Worm (Caenorhabditis elegans) whole organism, L2 larva: ENCODE results near the gene C31B8.12.

Experiments used
- F13H6.1 ChIP-seq: sonication (generic microtip); optimal IDR thresholded peaks from 2 replicates; lab custom pipeline; 2016; ENCODE audit warnings: missing genetic modification characterization, missing compliant biosample characterization
- R02D3.7 ChIP-seq: fragments of 150-350 bp; optimal IDR thresholded peaks from 2 replicates; lab custom pipeline; 2014; ENCODE audit warnings: missing biosample characterization, missing genetic modification characterization
- Y55F3AM.14 ChIP-seq: fragments of 200-800 bp; sonication (Bioruptor generic); optimal IDR thresholded peaks from 2 replicates; lab custom pipeline; 2018; ENCODE audit warnings: mild to moderate bottlenecking, missing genetic modification characterization, missing compliant biosample characterization
- ZK546.5 ChIP-seq: sonication (generic microtip); optimal IDR thresholded peaks from 2 replicates; lab custom pipeline; 2017; ENCODE audit warnings: missing biosample characterization, missing genetic modification characterization
- alr-1 ChIP-seq: fragments of 150-350 bp; optimal IDR thresholded peaks from 2 replicates; lab custom pipeline; 2014; ENCODE audit warnings: missing biosample characterization, missing genetic modification characterization
- ceh-16 ChIP-seq: fragments of 150-350 bp; optimal IDR thresholded peaks from 2 replicates; lab custom pipeline; 2014; ENCODE audit warnings: missing biosample characterization, missing genetic modification characterization
- ceh-82 ChIP-seq: fragments of 150-350 bp; optimal IDR thresholded peaks from 2 replicates; lab custom pipeline; 2014; ENCODE audit warnings: missing biosample characterization, missing genetic modification characterization
- elt-3 ChIP-seq: sonication (generic microtip); optimal IDR thresholded peaks from 2 replicates; lab custom pipeline; 2017; ENCODE audit warnings: missing biosample characterization, missing genetic modification characterization
- fos-1 ChIP-seq: fragments of 150-350 bp; optimal IDR thresholded peaks from 2 replicates; lab custom pipeline; 2014; ENCODE audit warnings: missing biosample characterization, missing genetic modification characterization
- gmeb-1 ChIP-seq: fragments of 150-350 bp; optimal IDR thresholded peaks from 2 replicates; lab custom pipeline; 2014; ENCODE audit warnings: missing biosample characterization, missing genetic modification characterization
- lin-11 ChIP-seq: fragments of 150-350 bp; sonication (generic microtip); optimal IDR thresholded peaks from 2 replicates; lab custom pipeline; 2014; ENCODE audit warnings: missing biosample characterization, missing genetic modification characterization, inconsistent platforms, mixed read lengths
- lin-39 ChIP-seq: fragments of 150-350 bp; optimal IDR thresholded peaks from 2 replicates; lab custom pipeline; 2014; ENCODE audit warnings: missing biosample characterization, missing genetic modification reagents, missing genetic modification characterization
- lsy-2 ChIP-seq, 2 experiments: fragments of 150-350 bp in 1 of 2; sonication (generic microtip) in 1 of 2; optimal IDR thresholded peaks; 2 replicates each; lab custom pipeline; 2014 to 2017; ENCODE audit warnings: missing biosample characterization in 2 of 2, missing genetic modification characterization in 2 of 2
- mab-5 ChIP-seq: fragments of 150-350 bp; optimal IDR thresholded peaks from 2 replicates; lab custom pipeline; 2014; ENCODE audit warnings: missing biosample characterization, missing genetic modification characterization
- mbf-1 ChIP-seq: sonication (generic microtip); optimal IDR thresholded peaks from 2 replicates; lab custom pipeline; 2017; ENCODE audit warnings: missing biosample characterization, missing genetic modification characterization
- mdl-1 ChIP-seq, 2 experiments: fragments of 150-350 bp in 1 of 2; sonication (generic microtip) in 1 of 2; optimal IDR thresholded peaks; 2 replicates each; lab custom pipeline; 2017; ENCODE audit warnings: missing biosample characterization in 2 of 2, missing genetic modification characterization in 2 of 2
- nhr-12 ChIP-seq: fragments of 150-350 bp; optimal IDR thresholded peaks from 2 replicates; lab custom pipeline; 2014; ENCODE audit warnings: missing biosample characterization, missing genetic modification characterization
- nhr-21 ChIP-seq: fragments of 150-350 bp; optimal IDR thresholded peaks from 2 replicates; lab custom pipeline; 2014; ENCODE audit warnings: missing biosample characterization, missing genetic modification characterization
- nhr-237 ChIP-seq: fragments of 150-350 bp; optimal IDR thresholded peaks from 2 replicates; lab custom pipeline; 2014; ENCODE audit warnings: missing biosample characterization, missing genetic modification characterization
- nhr-25 ChIP-seq: fragments of 150-350 bp; sonication (generic microtip); optimal IDR thresholded peaks from 3 replicates; lab custom pipeline; 2014; ENCODE audit warnings: missing biosample characterization, missing genetic modification characterization
- nhr-6 ChIP-seq: fragments of 150-350 bp; optimal IDR thresholded peaks from 2 replicates; lab custom pipeline; 2014; ENCODE audit warnings: missing biosample characterization, missing genetic modification characterization
- nhr-77 ChIP-seq: fragments of 150-350 bp; optimal IDR thresholded peaks from 2 replicates; lab custom pipeline; 2014; ENCODE audit warnings: missing biosample characterization, missing genetic modification characterization
- peb-1 ChIP-seq: fragments of 150-350 bp; optimal IDR thresholded peaks from 2 replicates; lab custom pipeline; 2014; ENCODE audit warnings: missing biosample characterization, missing genetic modification characterization
- sem-4 ChIP-seq: fragments of 150-350 bp; optimal IDR thresholded peaks from 2 replicates; lab custom pipeline; 2014; ENCODE audit warnings: missing biosample characterization, missing genetic modification reagents, missing genetic modification characterization
- skn-1 ChIP-seq: sonication (generic microtip); optimal IDR thresholded peaks from 2 replicates; lab custom pipeline; 2017; ENCODE audit warnings: missing biosample characterization, missing genetic modification characterization
- sma-3 ChIP-seq: sonication (generic microtip); optimal IDR thresholded peaks from 2 replicates; lab custom pipeline; 2016; ENCODE audit warnings: missing genetic modification reagents, missing genetic modification characterization, missing compliant biosample characterization
- sma-9 ChIP-seq, 2 experiments: fragments of 150-350 bp in 1 of 2; sonication (generic microtip) in 1 of 2; optimal IDR thresholded peaks; 2 replicates each; lab custom pipeline; 2014 to 2016; ENCODE audit warnings: missing genetic modification characterization in 2 of 2, mild to moderate bottlenecking in 1 of 2, missing biosample characterization in 1 of 2, missing compliant biosample characterization in 1 of 2, missing genetic modification reagents in 1 of 2, moderate library complexity in 1 of 2
- snpc-4 ChIP-seq: fragments of 150-350 bp; optimal IDR thresholded peaks from 2 replicates; lab custom pipeline; 2014; ENCODE audit warnings: missing biosample characterization, missing genetic modification characterization
- unc-39 ChIP-seq: fragments of 150-350 bp; optimal IDR thresholded peaks from 2 replicates; lab custom pipeline; 2014; ENCODE audit warnings: missing biosample characterization, missing genetic modification characterization
- unc-55 ChIP-seq: fragments of 150-350 bp; sonication (generic microtip); optimal IDR thresholded peaks from 3 replicates; lab custom pipeline; 2014; ENCODE audit warnings: missing biosample characterization, missing genetic modification reagents, missing genetic modification characterization
- unc-62 ChIP-seq: fragments of 150-350 bp; optimal IDR thresholded peaks from 2 replicates; lab custom pipeline; 2014; ENCODE audit warnings: missing biosample characterization, missing genetic modification reagents, missing genetic modification characterization
- zag-1 ChIP-seq: fragments of 150-350 bp; optimal IDR thresholded peaks from 2 replicates; lab custom pipeline; 2014; ENCODE audit warnings: missing biosample characterization, missing genetic modification characterization
- ztf-11 ChIP-seq: sonication (generic microtip); optimal IDR thresholded peaks from 2 replicates; lab custom pipeline; 2017; ENCODE audit warnings: missing biosample characterization, missing genetic modification characterization

C31B8.12 gene

ce11 chrV:2883097-2883496, 44.4 kb downstream of the C31B8.12 start:
- no peak for TF ChIP-seq Y55F3AM.14 (GFP tag; lab: Kevin White, UChicago)
- TF ChIP-seq zag-1, result no peak
- no peak for TF ChIP-seq ztf-11
- no peak for TF ChIP-seq lin-11
- no peak for TF ChIP-seq gmeb-1 (tag; lab: Kevin White, UChicago)
- no peak for TF ChIP-seq mab-5 (tag; lab: Kevin White, UChicago)
- no peak for TF ChIP-seq nhr-77 (tag; lab: Kevin White, UChicago)
- no peak for TF ChIP-seq R02D3.7 (tag; lab: Kevin White, UChicago)
- no peak for TF ChIP-seq mbf-1
- no peak for TF ChIP-seq nhr-12 (tag; lab: Kevin White, UChicago)
- TF ChIP-seq alr-1 (tag; lab: Kevin White, UChicago), result no peak
- TF ChIP-seq fos-1, result no peak
- no peak for TF ChIP-seq nhr-25 (tag; lab: Kevin White, UChicago)

ce11 chrV:2881565-2881964, 45.9 kb downstream of the C31B8.12 start:
- no peak for TF ChIP-seq unc-39 (tag; lab: Kevin White, UChicago)
- TF ChIP-seq, all 48 proteins: peak for 0

ce11 chrV:2881016-2881415, 46.4 kb downstream of the C31B8.12 start, which contains the start of gene ifc-1:
Gene ifc-1, plus strand, starts transcription at chrV:2881393.
- TF ChIP-seq unc-62, result no peak
- peak; percentile 34 for TF ChIP-seq fos-1

- no peak for TF ChIP-seq elt-3
- no peak for TF ChIP-seq ceh-16 (tag; lab: Kevin White, UChicago)
- TF ChIP-seq mab-5 (tag; lab: Kevin White, UChicago), result no peak
- TF ChIP-seq fos-1, result peak; percentile 82
- TF ChIP-seq gmeb-1 (tag; lab: Kevin White, UChicago), result peak; percentile 31
- no peak for TF ChIP-seq skn-1 (tag; lab: Kevin White, UChicago)
Observed at ce11 chrV:2880356-2880755, 47.1 kb downstream of the C31B8.12 start.

ce11 chrV:2879801-2880200, 47.7 kb downstream of the C31B8.12 start, which contains the start of gene str-39:
Gene str-39, minus strand, starts transcription at chrV:2879901.
- TF ChIP-seq nhr-6 (tag; lab: Kevin White, UChicago) (no peak), sem-4 (tag; lab: Kevin White, UChicago) (no peak), ZK546.5 (no peak), F13H6.1 (tag; lab: Kevin White, UChicago) (no peak), lin-39 (tag; lab: Kevin White, UChicago) (no peak), peb-1 (tag; lab: Kevin White, UChicago) (no peak), sma-9 (GFP tag; optimal IDR thresholded peaks at IDR 0.05; lab: Kevin White, UChicago) (no peak), sma-9 (tag; optimal IDR thresholded peaks at IDR 0.05; lab: Kevin White, UChicago) (no peak)

- TF ChIP-seq mab-5 (tag; lab: Kevin White, UChicago), result no peak
- TF ChIP-seq unc-55, result peak; percentile 32
Observed at ce11 chrV:2877509-2877908, 49.9 kb downstream of the C31B8.12 start, which contains the start of gene F37B4.10. Gene F37B4.10, minus strand, starts transcription at chrV:2877609.

- no peak for TF ChIP-seq nhr-25 (tag; lab: Kevin White, UChicago)
- TF ChIP-seq ZK546.5, result no peak
- TF ChIP-seq R02D3.7 (tag; lab: Kevin White, UChicago), result no peak
- TF ChIP-seq peb-1 (tag; lab: Kevin White, UChicago), result no peak
- TF ChIP-seq sma-3, result no peak
- no peak for TF ChIP-seq fos-1
- no peak for TF ChIP-seq mab-5 (tag; lab: Kevin White, UChicago)
- no peak for TF ChIP-seq snpc-4
- no peak for TF ChIP-seq unc-62
- no peak for TF ChIP-seq nhr-6 (tag; lab: Kevin White, UChicago)
- TF ChIP-seq F13H6.1 (tag; lab: Kevin White, UChicago), result no peak
- no peak for TF ChIP-seq mbf-1
- TF ChIP-seq ceh-82, result no peak
- no peak for TF ChIP-seq sma-9 (GFP tag; optimal IDR thresholded peaks at IDR 0.05; lab: Kevin White, UChicago)
- TF ChIP-seq sma-9 (tag; optimal IDR thresholded peaks at IDR 0.05; lab: Kevin White, UChicago), result no peak
- TF ChIP-seq nhr-21 (tag; lab: Kevin White, UChicago), result no peak
- TF ChIP-seq lsy-2 (tag; optimal IDR thresholded peaks at IDR 0.05; lab: Kevin White, UChicago), result no peak
- TF ChIP-seq nhr-237 (tag; lab: Kevin White, UChicago), result no peak
- no peak for TF ChIP-seq unc-55
- no peak for TF ChIP-seq mdl-1 (tag; optimal IDR thresholded peaks at IDR 0.05; lab: Kevin White, UChicago)
Observed at ce11 chrV:2876188-2876831, 51.1 kb downstream of the C31B8.12 start.
